Worm (Caenorhabditis elegans) whole organism, late embryonic: ENCODE data around the gene F07C3.16.

ENCODE experiments used
- ceh-2 ChIP-seq: sonication (generic microtip); optimal IDR thresholded peaks from 2 replicates; lab custom pipeline; 2016; ENCODE audit warnings: missing genotype, missing genetic modification characterization, missing compliant biosample characterization
- dmd-4 ChIP-seq: sonication (generic microtip); optimal IDR thresholded peaks from 2 replicates; lab custom pipeline; 2016; ENCODE audit warnings: borderline replicate concordance, missing genetic modification characterization, missing compliant biosample characterization
- hlh-30 ChIP-seq: sonication (generic microtip); optimal IDR thresholded peaks from 2 replicates; lab custom pipeline; 2017; ENCODE audit warnings: antibody characterized with exemption, missing genetic modification characterization, missing compliant biosample characterization; ENCODE audit not compliant: insufficient read depth
- lin-11 ChIP-seq: fragments of 200-800 bp; sonication (Bioruptor generic); optimal IDR thresholded peaks from 2 replicates; lab custom pipeline; 2018; ENCODE audit warnings: mild to moderate bottlenecking, missing genetic modification characterization, missing compliant biosample characterization
- nhr-232 ChIP-seq: sonication (generic microtip); optimal IDR thresholded peaks from 2 replicates; lab custom pipeline; 2016; ENCODE audit warnings: missing genetic modification characterization, missing compliant biosample characterization

DNA sequence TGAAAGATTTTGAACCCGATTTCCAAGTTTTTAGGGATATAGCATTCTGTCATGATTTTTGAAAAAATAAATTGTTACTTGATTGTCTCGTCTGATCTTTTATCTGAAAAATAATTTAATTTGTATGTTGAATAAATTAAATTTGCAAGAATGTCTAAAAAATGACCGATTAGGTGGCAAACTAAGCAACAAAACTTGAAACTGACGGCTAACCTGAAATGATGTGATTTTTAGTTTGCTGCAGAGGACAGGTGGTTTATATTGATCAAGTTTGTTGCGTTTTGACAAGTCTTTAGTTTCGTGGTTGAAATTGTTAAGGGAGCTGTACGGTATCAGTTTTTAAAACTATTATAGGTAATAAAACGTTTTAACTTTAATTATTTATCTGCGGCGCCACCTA lies at the start of gene F07C3.16:
- no peak for TF ChIP-seq lin-11 (tag; lab: Kevin White, UChicago)
- TF ChIP-seq dmd-4 (tag; lab: Kevin White, UChicago): no peak
- TF ChIP-seq ceh-2 (tag; lab: Kevin White, UChicago): no peak
- TF ChIP-seq nhr-232 (tag; lab: Kevin White, UChicago): no peak
- no peak for TF ChIP-seq hlh-30 (tag; lab: Kevin White, UChicago)
